Worm (Caenorhabditis elegans) whole organism, early embryonic: ENCODE data around the gene ins-23.

Experiments
- B0310.2 ChIP-seq: sonication (generic microtip); optimal IDR thresholded peaks from 2 replicates; lab custom pipeline; 2016; ENCODE audit warnings: mild to moderate bottlenecking, missing genetic modification characterization, missing compliant biosample characterization
- F13C5.2 ChIP-seq: sonication (generic microtip); optimal IDR thresholded peaks from 2 replicates; lab custom pipeline; 2017; ENCODE audit warnings: mild to moderate bottlenecking, missing genetic modification characterization, inconsistent platforms, missing compliant biosample characterization
- aly-1 ChIP-seq: sonication (generic microtip); optimal IDR thresholded peaks from 2 replicates; lab custom pipeline; 2016; ENCODE audit warnings: missing genetic modification characterization, missing compliant biosample characterization
- ama-1 ChIP-seq: fragments of 150-350 bp; optimal IDR thresholded peaks from 2 replicates; lab custom pipeline; 2014
- ceh-13 ChIP-seq: fragments of 200-800 bp; sonication (Bioruptor generic); optimal IDR thresholded peaks from 2 replicates; lab custom pipeline; 2018; ENCODE audit warnings: mild to moderate bottlenecking, missing genetic modification characterization, missing compliant biosample characterization
- ceh-36 ChIP-seq: sonication (generic microtip); optimal IDR thresholded peaks from 2 replicates; lab custom pipeline; 2016; ENCODE audit warnings: missing genetic modification characterization, inconsistent platforms, missing compliant biosample characterization
- ets-7 ChIP-seq: sonication (generic microtip); optimal IDR thresholded peaks from 2 replicates; lab custom pipeline; 2016; ENCODE audit warnings: missing genotype, missing genetic modification characterization, missing compliant biosample characterization
- flt-1 ChIP-seq: fragments of 200-800 bp; sonication (Bioruptor generic); IDR thresholded peaks from 2 replicates; pipeline ENCODE4 v1.3.6; 2022; ENCODE audit warnings: missing genetic modification characterization, missing compliant biosample characterization
- hmbx-1 ChIP-seq: sonication (generic microtip); optimal IDR thresholded peaks from 2 replicates; lab custom pipeline; 2016; ENCODE audit warnings: mild to moderate bottlenecking, missing genetic modification characterization, missing compliant biosample characterization
- hmg-4 ChIP-seq: fragments of 200-800 bp; sonication (Bioruptor generic); optimal IDR thresholded peaks from 2 replicates; lab custom pipeline; 2018; ENCODE audit warnings: mild to moderate bottlenecking, missing genetic modification characterization, missing compliant biosample characterization
- hnd-1 ChIP-seq: sonication (generic microtip); optimal IDR thresholded peaks from 2 replicates; lab custom pipeline; 2016; ENCODE audit warnings: missing genetic modification characterization, missing compliant biosample characterization
- pes-1 ChIP-seq: fragments of 200-800 bp; sonication (Bioruptor generic); IDR thresholded peaks from 2 replicates; pipeline ENCODE4 v1.3.6; 2022; ENCODE audit warnings: missing genetic modification reagents, missing genetic modification characterization, missing compliant biosample characterization
- scrt-1 ChIP-seq: fragments of 200-800 bp; sonication (Bioruptor generic); IDR thresholded peaks from 2 replicates; pipeline ENCODE4 v1.3.6; 2022; ENCODE audit warnings: missing genetic modification characterization, missing compliant biosample characterization
- sea-1 ChIP-seq: fragments of 200-800 bp; sonication (Bioruptor generic); conservative IDR thresholded peaks from 2 replicates; pipeline ENCODE4 v1.3.6; 2022; ENCODE audit warnings: missing genetic modification characterization, missing compliant biosample characterization
- tbx-11 ChIP-seq: fragments of 200-800 bp; sonication (Bioruptor generic); IDR thresholded peaks from 2 replicates; pipeline ENCODE4 v1.3.6; 2022; ENCODE audit warnings: missing genetic modification characterization, missing compliant biosample characterization
- tbx-37 ChIP-seq: fragments of 200-800 bp; sonication (Bioruptor generic); conservative IDR thresholded peaks from 2 replicates; pipeline ENCODE4 v1.3.6; 2022; ENCODE audit warnings: missing genetic modification reagents, missing genetic modification characterization, missing compliant biosample characterization
- tra-4 ChIP-seq: sonication (generic microtip); optimal IDR thresholded peaks from 2 replicates; lab custom pipeline; 2017; ENCODE audit warnings: missing genetic modification characterization, missing compliant biosample characterization

The ins-23 gene

ce11 chrIII:9991324-9991723, 36.7 kb upstream of the ins-23 start:
- TF ChIP-seq scrt-1 (GFP tag; lab: Robert Waterston, UW) (no peak), sea-1 (GFP tag; lab: Robert Waterston, UW) (no peak), hmg-4 (GFP tag; lab: Kevin White, UChicago) (no peak), hnd-1 (tag; lab: Kevin White, UChicago) (no peak), B0310.2 (tag; lab: Kevin White, UChicago) (no peak), flt-1 (GFP tag; lab: Robert Waterston, UW) (no peak)

ce11 chrIII:9993535-9993934, 34.5 kb upstream of the ins-23 start, which contains the start of gene C05B5.4:
TSS of gene C05B5.4 (plus strand) at chrIII:9993885.
- TF ChIP-seq hmbx-1 (tag; lab: Kevin White, UChicago): no peak
- TF ChIP-seq ceh-36 (tag; lab: Kevin White, UChicago): no peak
- no peak for TF ChIP-seq tbx-11 (GFP tag; lab: Robert Waterston, UW)
- no peak for TF ChIP-seq aly-1 (tag; lab: Kevin White, UChicago)
- no peak for TF ChIP-seq F13C5.2 (tag; lab: Kevin White, UChicago)
- TF ChIP-seq tbx-37 (GFP tag; lab: Robert Waterston, UW): no peak
- no peak for TF ChIP-seq tra-4 (tag; lab: Kevin White, UChicago)
- TF ChIP-seq flt-1 (GFP tag; lab: Robert Waterston, UW): no peak
- TF ChIP-seq ets-7 (tag; lab: Kevin White, UChicago): no peak
- TF ChIP-seq hnd-1 (tag; lab: Kevin White, UChicago): no peak
- TF ChIP-seq pes-1 (GFP tag; lab: Robert Waterston, UW): no peak
- TF ChIP-seq sea-1 (GFP tag; lab: Robert Waterston, UW): no peak
- TF ChIP-seq B0310.2 (tag; lab: Kevin White, UChicago): no peak
- TF ChIP-seq ama-1 (lab: Kevin White, UChicago): no peak
- TF ChIP-seq ceh-13 (GFP tag; lab: Kevin White, UChicago): no peak
- no peak for TF ChIP-seq hmg-4 (GFP tag; lab: Kevin White, UChicago)
- no peak for TF ChIP-seq scrt-1 (GFP tag; lab: Robert Waterston, UW)

ce11 chrIII:9997890-9998289, 30.2 kb upstream of the ins-23 start, which contains the start of gene pqn-8:
TSS of gene pqn-8 (minus strand) at chrIII:9997990.
- no peak for TF ChIP-seq aly-1 (tag; lab: Kevin White, UChicago)
- TF ChIP-seq F13C5.2 (tag; lab: Kevin White, UChicago): no peak
- no peak for TF ChIP-seq ets-7 (tag; lab: Kevin White, UChicago)
- no peak for TF ChIP-seq tbx-37 (GFP tag; lab: Robert Waterston, UW)
- no peak for TF ChIP-seq ama-1 (lab: Kevin White, UChicago)
- TF ChIP-seq hmbx-1 (tag; lab: Kevin White, UChicago): no peak
- TF ChIP-seq ceh-13 (GFP tag; lab: Kevin White, UChicago): no peak
- TF ChIP-seq ceh-36 (tag; lab: Kevin White, UChicago): no peak

ce11 chrIII:9999235-9999634, 28.8 kb upstream of the ins-23 start, which contains the start of gene C05B5.17:
TSS of gene C05B5.17 (minus strand) at chrIII:9999335.
- TF ChIP-seq tbx-11 (GFP tag; lab: Robert Waterston, UW) (no peak), hmg-4 (GFP tag; lab: Kevin White, UChicago) (no peak), tra-4 (tag; lab: Kevin White, UChicago) (no peak), tbx-37 (GFP tag; lab: Robert Waterston, UW) (no peak), scrt-1 (GFP tag; lab: Robert Waterston, UW) (no peak)

ce11 chrIII:10000428-10000827, 27.6 kb upstream of the ins-23 start, which contains the start of gene C05B5.2:
TSS of gene C05B5.2 (minus strand) at chrIII:10000528.
- TF ChIP-seq F13C5.2 (tag; lab: Kevin White, UChicago): no peak
- TF ChIP-seq hnd-1 (tag; lab: Kevin White, UChicago): no peak
- TF ChIP-seq flt-1 (GFP tag; lab: Robert Waterston, UW): no peak
- no peak for TF ChIP-seq ceh-13 (GFP tag; lab: Kevin White, UChicago)
- TF ChIP-seq sea-1 (GFP tag; lab: Robert Waterston, UW): no peak
- no peak for TF ChIP-seq tbx-37 (GFP tag; lab: Robert Waterston, UW)
- TF ChIP-seq hmg-4 (GFP tag; lab: Kevin White, UChicago): no peak
- TF ChIP-seq ama-1 (lab: Kevin White, UChicago): no peak
- TF ChIP-seq tra-4 (tag; lab: Kevin White, UChicago): no peak
- TF ChIP-seq aly-1 (tag; lab: Kevin White, UChicago): no peak
- no peak for TF ChIP-seq scrt-1 (GFP tag; lab: Robert Waterston, UW)
- TF ChIP-seq tbx-11 (GFP tag; lab: Robert Waterston, UW): no peak
- TF ChIP-seq ets-7 (tag; lab: Kevin White, UChicago): no peak
- no peak for TF ChIP-seq hmbx-1 (tag; lab: Kevin White, UChicago)
- no peak for TF ChIP-seq ceh-36 (tag; lab: Kevin White, UChicago)

- TF ChIP-seq ceh-13 (GFP tag; lab: Kevin White, UChicago) (no peak), tra-4 (tag; lab: Kevin White, UChicago) (no peak), hmbx-1 (tag; lab: Kevin White, UChicago) (no peak), aly-1 (tag; lab: Kevin White, UChicago) (no peak), B0310.2 (tag; lab: Kevin White, UChicago) (no peak), tbx-11 (GFP tag; lab: Robert Waterston, UW) (no peak)
These were observed 27.0 kb upstream of the ins-23 start, which contains the start of gene C05B5.5 for ce11 chrIII:10001060-10001459. TSS of gene C05B5.5 (plus strand) at chrIII:10001360.

ce11 chrIII:10004213-10004612, 23.8 kb upstream of the ins-23 start, which contains the start of gene C05B5.11:
TSS of gene C05B5.11 (plus strand) at chrIII:10004513.
- TF ChIP-seq hnd-1 (tag; lab: Kevin White, UChicago) (no peak), hmbx-1 (tag; lab: Kevin White, UChicago) (no peak), tra-4 (tag; lab: Kevin White, UChicago) (no peak)
